Worm (Caenorhabditis elegans) whole organism, L1 larva: ENCODE data around the gene F09F9.2.

Experiments used
- F16B12.6 ChIP-seq: fragments of 150-350 bp; optimal IDR thresholded peaks from 2 replicates; lab custom pipeline; 2014; ENCODE audit warnings: missing biosample characterization, missing genetic modification characterization
- ces-1 ChIP-seq: fragments of 150-350 bp; optimal IDR thresholded peaks from 2 replicates; lab custom pipeline; 2014; ENCODE audit warnings: missing biosample characterization, missing genetic modification reagents, missing genetic modification characterization
- jun-1 ChIP-seq: fragments of 150-350 bp; optimal IDR thresholded peaks from 2 replicates; lab custom pipeline; 2014; ENCODE audit warnings: missing biosample characterization, missing genetic modification reagents, missing genetic modification characterization
- lin-39 ChIP-seq: fragments of 150-350 bp; optimal IDR thresholded peaks from 2 replicates; lab custom pipeline; 2014; ENCODE audit warnings: missing biosample characterization, missing genetic modification reagents, missing genetic modification characterization
- nhr-237 ChIP-seq: fragments of 150-350 bp; optimal IDR thresholded peaks from 2 replicates; lab custom pipeline; 2014; ENCODE audit warnings: missing biosample characterization, missing genetic modification characterization
- pqm-1 ChIP-seq: sonication (generic microtip); optimal IDR thresholded peaks from 3 replicates; lab custom pipeline; 2017; ENCODE audit warnings: missing biosample characterization, missing genetic modification characterization
- skn-1 ChIP-seq: fragments of 150-350 bp; optimal IDR thresholded peaks from 2 replicates; lab custom pipeline; 2014; ENCODE audit warnings: missing biosample characterization, missing genetic modification characterization
- unc-62 ChIP-seq: fragments of 150-350 bp; optimal IDR thresholded peaks from 2 replicates; lab custom pipeline; 2014; ENCODE audit warnings: missing biosample characterization, missing genetic modification reagents, missing genetic modification characterization

DNA sequence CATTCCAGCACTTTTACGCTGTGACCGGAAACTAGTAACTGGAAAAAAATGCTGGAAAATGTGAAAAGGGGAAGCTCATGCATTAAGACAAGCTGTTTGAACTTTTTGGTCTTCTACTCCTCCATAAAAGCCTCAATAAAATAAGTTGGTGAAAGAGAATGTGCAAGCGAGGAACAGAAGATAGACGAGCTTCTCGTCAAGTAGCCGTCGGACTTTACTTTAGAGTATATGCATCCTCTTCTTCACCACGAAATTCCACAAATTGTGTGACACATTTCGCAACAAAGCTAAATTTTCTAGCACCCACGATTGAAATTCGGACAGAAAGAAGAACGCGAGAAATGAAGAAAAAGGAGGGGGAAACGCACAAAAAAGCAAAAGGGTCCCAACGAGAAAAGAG lies 48.7 kb upstream of the F09F9.2 start:
- TF ChIP-seq ces-1 (GFP tag; lab: Kevin White, UChicago) (no peak), F16B12.6 (tag; lab: Kevin White, UChicago) (no peak), lin-39 (tag; lab: Kevin White, UChicago) (no peak), pqm-1 (no peak), unc-62 (GFP tag; lab: Kevin White, UChicago) (no peak), jun-1 (tag; lab: Kevin White, UChicago) (no peak), nhr-237 (no peak), skn-1 (tag; lab: Kevin White, UChicago) (no peak)
